Worm (Caenorhabditis elegans): ENCODE measurements around the gene nape-2.

Gene nape-2

ce11 chrIV:3686260-3686659, 52.5 kb downstream of the nape-2 start:
- peak; percentile 73 for TF ChIP-seq set-16 (GFP tag; IDR thresholded peaks at IDR 0.05)
- TF ChIP-seq D1046.2 (GFP tag; IDR thresholded peaks at IDR 0.05) = 0 out of 2 replicates have a peak, but pooled peaks have one; percentile 46
- TF ChIP-seq zfp-3 (GFP tag; conservative IDR thresholded peaks at IDR 0.05) = no peak
- TF ChIP-seq hlh-11 (tag; optimal IDR thresholded peaks at IDR 0.05) = no peak
- TF ChIP-seq unc-130 (GFP tag; optimal IDR thresholded peaks at IDR 0.05) = no peak
- TF ChIP-seq mxl-2 (GFP tag; conservative IDR thresholded peaks at IDR 0.05) = no peak
- TF ChIP-seq zip-2 (tag; optimal IDR thresholded peaks at IDR 0.05) = no peak
- no peak for TF ChIP-seq nhr-25 (tag; optimal IDR thresholded peaks at IDR 0.05; ENCODE audit: borderline replicate concordance, insufficient read depth)
